Worm (Caenorhabditis elegans): ENCODE results near the gene srh-246.
A peak's percentile ranks its signal among the peaks of the same experiment; 100 is the strongest.

srh-246 gene

ce11 chrV:619054-619453, 38.5 kb downstream of the srh-246 start, which contains the start of gene F48G7.4 (continued):
- no peak for TF ChIP-seq nhr-77 (tag; optimal IDR thresholded peaks at IDR 0.05)
- TF ChIP-seq lin-39 (tag; optimal IDR thresholded peaks at IDR 0.05) = peak; percentile 23
- TF ChIP-seq daf-12 (tag; optimal IDR thresholded peaks at IDR 0.05) = no peak
- TF ChIP-seq snpc-4 (tag; optimal IDR thresholded peaks at IDR 0.05) = peak; percentile 85
- no peak for TF ChIP-seq lsy-12 (tag; optimal IDR thresholded peaks at IDR 0.05)
- no peak for TF ChIP-seq ztf-11 (tag; optimal IDR thresholded peaks at IDR 0.05)
- TF ChIP-seq ceh-9 (tag; optimal IDR thresholded peaks at IDR 0.05) = no peak
- TF ChIP-seq nhr-23 (tag; optimal IDR thresholded peaks at IDR 0.05) = peak; percentile 73

DNA sequence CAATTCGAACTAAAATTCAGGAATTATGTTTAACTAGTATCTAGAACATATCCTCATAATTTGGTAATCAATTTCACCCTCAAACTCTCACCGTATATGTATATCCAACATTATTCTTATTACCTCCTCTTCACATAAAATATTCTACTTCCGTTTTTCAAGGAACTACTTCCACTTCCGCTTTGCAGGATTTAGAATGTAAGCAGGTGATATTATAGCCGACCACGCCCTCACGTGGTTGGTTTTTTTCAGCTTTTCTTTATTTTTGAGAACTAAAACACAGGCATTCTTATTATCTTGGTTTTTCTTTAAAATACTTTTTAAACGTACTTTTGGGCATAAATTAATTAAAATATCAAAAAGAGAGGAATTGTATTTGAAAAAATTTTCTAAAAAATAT, 39.7 kb downstream of the srh-246 start:
- TF ChIP-seq fkh-10 (GFP tag; optimal IDR thresholded peaks at IDR 0.05) (no peak), lin-15B (tag; optimal IDR thresholded peaks at IDR 0.05) (no peak), ama-1 (optimal IDR thresholded peaks at IDR 0.05) (no peak), nhr-11 (tag; optimal IDR thresholded peaks at IDR 0.05) (peak; percentile 38)

ce11 chrV:615275-615674, 42.3 kb downstream of the srh-246 start, which contains the start of gene F48G7.13:
F48G7.13 (plus strand) TSS chrV:615575.
- TF ChIP-seq ceh-28 (tag; optimal IDR thresholded peaks at IDR 0.05) = no peak
- no peak for TF ChIP-seq aly-2 (tag; optimal IDR thresholded peaks at IDR 0.05)
- TF ChIP-seq ceh-16 (tag; optimal IDR thresholded peaks at IDR 0.05) = no peak
- no peak for TF ChIP-seq nhr-23 (tag; optimal IDR thresholded peaks at IDR 0.05)
- TF ChIP-seq elt-2 (tag; optimal IDR thresholded peaks at IDR 0.05) = no peak
- no peak for TF ChIP-seq sea-2 (GFP tag; optimal IDR thresholded peaks at IDR 0.05)
- TF ChIP-seq tbx-2 (tag; optimal IDR thresholded peaks at IDR 0.05) = no peak
- TF ChIP-seq ztf-11 (tag; optimal IDR thresholded peaks at IDR 0.05) = no peak
- TF ChIP-seq skn-1 (tag; optimal IDR thresholded peaks at IDR 0.05) = no peak
- TF ChIP-seq nhr-12 (tag; optimal IDR thresholded peaks at IDR 0.05) = no peak
- TF ChIP-seq daf-12 (tag; optimal IDR thresholded peaks at IDR 0.05) = no peak
- TF ChIP-seq egl-5 (tag; optimal IDR thresholded peaks at IDR 0.05) = no peak
- no peak for TF ChIP-seq fos-1 (tag; optimal IDR thresholded peaks at IDR 0.05)
- TF ChIP-seq jun-1 (tag; optimal IDR thresholded peaks at IDR 0.05) = no peak
- no peak for TF ChIP-seq ceh-9 (tag; optimal IDR thresholded peaks at IDR 0.05)
- TF ChIP-seq hmg-11 (tag; optimal IDR thresholded peaks at IDR 0.05) = no peak
- no peak for TF ChIP-seq eor-1 (tag; optimal IDR thresholded peaks at IDR 0.05)

ce11 chrV:610217-610616, 47.4 kb downstream of the srh-246 start, which contains the start of gene nhr-90:
nhr-90 (plus strand) TSS chrV:610512.
- peak; percentile 25 for TF ChIP-seq nhr-23 (tag; optimal IDR thresholded peaks at IDR 0.05)
- TF ChIP-seq ztf-4 (tag; optimal IDR thresholded peaks at IDR 0.05) = no peak
- no peak for TF ChIP-seq lsy-12 (tag; optimal IDR thresholded peaks at IDR 0.05)
- TF ChIP-seq eor-1 (tag; optimal IDR thresholded peaks at IDR 0.05) = no peak
- TF ChIP-seq elt-3 (tag; optimal IDR thresholded peaks at IDR 0.05) = no peak
- no peak for TF ChIP-seq fos-1 (tag; optimal IDR thresholded peaks at IDR 0.05)
- TF ChIP-seq nhr-43 (tag; optimal IDR thresholded peaks at IDR 0.05; ENCODE audit: poor library complexity, severe bottlenecking) = no peak
- peak; percentile 31 for TF ChIP-seq pqm-1 (tag; optimal IDR thresholded peaks at IDR 0.05)
- TF ChIP-seq elt-2 (tag; optimal IDR thresholded peaks at IDR 0.05) = peak; percentile 41
- TF ChIP-seq ceh-28 (tag; optimal IDR thresholded peaks at IDR 0.05) = peak; percentile 44
- peak; percentile 5 for TF ChIP-seq snpc-4 (tag; optimal IDR thresholded peaks at IDR 0.05)
- no peak for TF ChIP-seq daf-12 (tag; optimal IDR thresholded peaks at IDR 0.05)
- no peak for TF ChIP-seq lin-15B (tag; optimal IDR thresholded peaks at IDR 0.05)
- TF ChIP-seq ZK546.5 (tag; optimal IDR thresholded peaks at IDR 0.05) = no peak
- TF ChIP-seq zag-1 (tag; optimal IDR thresholded peaks at IDR 0.05) = no peak
- no peak for TF ChIP-seq nhr-12 (tag; optimal IDR thresholded peaks at IDR 0.05)
- no peak for TF ChIP-seq skn-1 (tag; optimal IDR thresholded peaks at IDR 0.05)
- TF ChIP-seq ztf-11 (tag; optimal IDR thresholded peaks at IDR 0.05) = no peak
- TF ChIP-seq nhr-25 (tag; optimal IDR thresholded peaks at IDR 0.05) = peak; percentile 17
- peak; percentile 36 for TF ChIP-seq elt-1 (tag; optimal IDR thresholded peaks at IDR 0.05)
- no peak for TF ChIP-seq egl-5 (tag; optimal IDR thresholded peaks at IDR 0.05)

DNA sequence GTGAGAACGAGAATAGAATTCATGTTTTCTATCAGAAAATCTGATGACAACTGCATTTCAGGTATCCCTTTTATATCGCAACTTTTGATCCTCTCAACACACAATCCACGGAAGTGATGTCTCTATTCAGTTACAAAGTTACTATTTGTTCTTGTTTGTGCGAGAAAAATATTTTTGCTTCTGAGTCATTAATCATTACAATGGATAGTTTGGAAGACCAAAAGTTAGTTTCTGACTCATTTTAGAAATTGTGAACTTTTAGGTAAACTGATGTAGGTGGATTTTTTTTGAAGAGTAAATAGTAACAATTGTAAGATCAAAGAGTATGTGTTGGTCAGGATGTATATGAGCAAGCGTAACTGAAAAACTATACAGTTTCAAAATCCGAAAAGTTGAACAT, 47.9 kb downstream of the srh-246 start, which contains the start of gene srlf-36:
Gene srlf-36 (minus strand): TSS at position 101 of the 400 bp plus-strand sequence.
- no peak for TF ChIP-seq nhr-25 (tag; optimal IDR thresholded peaks at IDR 0.05)
- no peak for TF ChIP-seq lsy-12 (tag; optimal IDR thresholded peaks at IDR 0.05)
- no peak for TF ChIP-seq ceh-28 (tag; optimal IDR thresholded peaks at IDR 0.05)
- no peak for TF ChIP-seq ZK546.5 (tag; optimal IDR thresholded peaks at IDR 0.05)
- TF ChIP-seq mdl-1 (tag; optimal IDR thresholded peaks at IDR 0.05) = no peak
- no peak for TF ChIP-seq R02D3.7 (tag; optimal IDR thresholded peaks at IDR 0.05)
- TF ChIP-seq eor-1 (tag; optimal IDR thresholded peaks at IDR 0.05) = no peak
- no peak for TF ChIP-seq jun-1 (tag; optimal IDR thresholded peaks at IDR 0.05)
- TF ChIP-seq unc-39 (tag; optimal IDR thresholded peaks at IDR 0.05) = no peak
- no peak for TF ChIP-seq elt-3 (tag; optimal IDR thresholded peaks at IDR 0.05)
- no peak for TF ChIP-seq lin-39 (tag; optimal IDR thresholded peaks at IDR 0.05)
- no peak for TF ChIP-seq ztf-4 (tag; optimal IDR thresholded peaks at IDR 0.05)

All from whole organism, L3 larva.